Fruit fly (Drosophila melanogaster): ENCODE data around the gene Sfmbt.
A peak's percentile ranks its signal among the peaks of the same experiment; 100 is the strongest.

DNA sequence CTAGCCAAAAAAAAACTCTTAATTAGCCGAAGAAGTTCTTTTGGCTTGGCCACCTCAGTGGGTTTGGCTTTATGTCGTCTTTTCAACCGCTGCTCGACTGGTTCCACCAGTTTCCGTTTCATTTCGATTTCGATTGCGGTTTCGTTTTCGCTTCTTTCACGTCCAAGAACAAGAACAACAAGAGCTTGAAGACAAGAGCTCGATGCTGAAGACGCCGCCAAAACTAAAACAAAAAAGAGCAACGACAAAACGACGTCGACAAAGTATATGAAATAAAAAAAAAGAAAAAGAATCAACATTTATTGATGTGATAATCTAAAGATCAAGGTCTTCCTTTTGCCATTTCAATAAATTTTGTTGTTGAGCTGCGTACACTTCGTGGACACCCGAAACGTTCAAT, 54.1 kb downstream of the Sfmbt start:
- TF ChIP-seq Pif1B (GFP tag; optimal IDR thresholded peaks at IDR 0.05) (no peak), EcR (GFP tag; optimal IDR thresholded peaks at IDR 0.05) (peak; percentile 14)
